Worm (Caenorhabditis elegans): ENCODE measurements around the gene K12H6.4.

Gene K12H6.4

ce11 chrII:2802804-2803586 lies 21.1 kb downstream of the K12H6.4 start:
- TF ChIP-seq elt-3 (tag; optimal IDR thresholded peaks at IDR 0.05) (peak in 1 of 3 experiments; percentile 30), ceh-28 (tag; optimal IDR thresholded peaks at IDR 0.05) (no peak), jun-1 (tag; optimal IDR thresholded peaks at IDR 0.05) (no peak), nhr-43 (tag; optimal IDR thresholded peaks at IDR 0.05; ENCODE audit: poor library complexity, severe bottlenecking) (peak; percentile 15), mml-1 (tag; optimal IDR thresholded peaks at IDR 0.05) (peak; percentile 37), nfya-1 (tag; optimal IDR thresholded peaks at IDR 0.05; ENCODE audit: insufficient read depth) (no peak), nhr-23 (tag; optimal IDR thresholded peaks at IDR 0.05) (no peak), skn-1 (tag; optimal IDR thresholded peaks at IDR 0.05) (no peak), nhr-67 (tag; optimal IDR thresholded peaks at IDR 0.05) (no peak), ZK546.5 (tag; optimal IDR thresholded peaks at IDR 0.05) (no peak), ztf-4 (tag; optimal IDR thresholded peaks at IDR 0.05) (no peak), fos-1 (tag; optimal IDR thresholded peaks at IDR 0.05) (no peak), fkh-2 (tag; optimal IDR thresholded peaks at IDR 0.05) (no peak), elt-2 (tag; optimal IDR thresholded peaks at IDR 0.05) (peak; percentile 89), pha-4 (tag; optimal IDR thresholded peaks at IDR 0.05) (no peak), snpc-4 (tag; optimal IDR thresholded peaks at IDR 0.05) (no peak), pqm-1 (tag; optimal IDR thresholded peaks at IDR 0.05) (peak; percentile 64), nhr-25 (tag; optimal IDR thresholded peaks at IDR 0.05) (peak; percentile 18), ama-1 (optimal IDR thresholded peaks at IDR 0.05) (no peak), zag-1 (tag; optimal IDR thresholded peaks at IDR 0.05) (no peak)

- TF ChIP-seq tbx-2 (tag; optimal IDR thresholded peaks at IDR 0.05) (no peak), R02D3.7 (tag; optimal IDR thresholded peaks at IDR 0.05) (no peak), eor-1 (tag; optimal IDR thresholded peaks at IDR 0.05) (no peak), nfya-1 (tag; optimal IDR thresholded peaks at IDR 0.05; ENCODE audit: insufficient read depth) (no peak), nhr-67 (tag; optimal IDR thresholded peaks at IDR 0.05) (no peak), lsy-12 (tag; optimal IDR thresholded peaks at IDR 0.05) (no peak), nhr-237 (tag; optimal IDR thresholded peaks at IDR 0.05) (no peak)
These were observed 22.3 kb downstream of the K12H6.4 start for ce11 chrII:2801764-2802163.

ce11 chrII:2800550-2801233 lies 23.4 kb downstream of the K12H6.4 start, which contains the start of gene nhr-119:
TSS of gene nhr-119 (minus strand) at chrII:2800600.
- peak; percentile 31 for TF ChIP-seq pha-4 (tag; optimal IDR thresholded peaks at IDR 0.05)
- peak; percentile 19 for TF ChIP-seq nhr-11 (tag; optimal IDR thresholded peaks at IDR 0.05)
- no peak for TF ChIP-seq lsy-12 (tag; optimal IDR thresholded peaks at IDR 0.05)
- peak; percentile 65 for TF ChIP-seq nfya-1 (tag; optimal IDR thresholded peaks at IDR 0.05; ENCODE audit: insufficient read depth)
- no peak for TF ChIP-seq hmg-11 (tag; optimal IDR thresholded peaks at IDR 0.05)
- peak; percentile 90 for TF ChIP-seq ceh-28 (tag; optimal IDR thresholded peaks at IDR 0.05)
- TF ChIP-seq egl-5 (tag; optimal IDR thresholded peaks at IDR 0.05): no peak
- peak; percentile 20 for TF ChIP-seq skn-1 (tag; optimal IDR thresholded peaks at IDR 0.05)
- TF ChIP-seq tbx-2 (tag; optimal IDR thresholded peaks at IDR 0.05): no peak
- TF ChIP-seq nhr-77 (tag; optimal IDR thresholded peaks at IDR 0.05): no peak
- no peak for TF ChIP-seq egl-27 (tag; optimal IDR thresholded peaks at IDR 0.05)
- peak; percentile 74 for TF ChIP-seq elt-1 (tag; optimal IDR thresholded peaks at IDR 0.05)
- no peak for TF ChIP-seq sea-2 (GFP tag; optimal IDR thresholded peaks at IDR 0.05)
- no peak for TF ChIP-seq lin-39 (tag; optimal IDR thresholded peaks at IDR 0.05)
- TF ChIP-seq fos-1 (tag; optimal IDR thresholded peaks at IDR 0.05): no peak
- TF ChIP-seq nhr-76 (tag; optimal IDR thresholded peaks at IDR 0.05): no peak
- no peak for TF ChIP-seq nhr-67 (tag; optimal IDR thresholded peaks at IDR 0.05)
- TF ChIP-seq ZK546.5 (tag; optimal IDR thresholded peaks at IDR 0.05): no peak
- TF ChIP-seq unc-39 (tag; optimal IDR thresholded peaks at IDR 0.05): no peak
- no peak for TF ChIP-seq daf-12 (tag; optimal IDR thresholded peaks at IDR 0.05)
- TF ChIP-seq zag-1 (tag; optimal IDR thresholded peaks at IDR 0.05): no peak
- TF ChIP-seq pqm-1 (tag; optimal IDR thresholded peaks at IDR 0.05): peak; percentile 92
- TF ChIP-seq elt-2 (tag; optimal IDR thresholded peaks at IDR 0.05): peak; percentile 96
- TF ChIP-seq unc-62 (GFP tag; optimal IDR thresholded peaks at IDR 0.05): peak; percentile 11
- TF ChIP-seq nhr-237 (tag; optimal IDR thresholded peaks at IDR 0.05): no peak
- TF ChIP-seq jun-1 (tag; optimal IDR thresholded peaks at IDR 0.05): peak; percentile 81
- no peak for TF ChIP-seq snpc-4 (tag; optimal IDR thresholded peaks at IDR 0.05)
- no peak for TF ChIP-seq nhr-12 (tag; optimal IDR thresholded peaks at IDR 0.05)
- TF ChIP-seq nhr-28 (tag; optimal IDR thresholded peaks at IDR 0.05): no peak
- TF ChIP-seq elt-3 (tag; optimal IDR thresholded peaks at IDR 0.05): peak in 2 of 3 experiments; percentile 74 to 92
- no peak for TF ChIP-seq ztf-4 (tag; optimal IDR thresholded peaks at IDR 0.05)
- TF ChIP-seq lin-15B (tag; optimal IDR thresholded peaks at IDR 0.05): peak; percentile 10
- peak; percentile 85 for TF ChIP-seq nhr-25 (tag; optimal IDR thresholded peaks at IDR 0.05)
- TF ChIP-seq ceh-16 (tag; optimal IDR thresholded peaks at IDR 0.05): no peak
- no peak for TF ChIP-seq aly-2 (tag; optimal IDR thresholded peaks at IDR 0.05)
- TF ChIP-seq nhr-43 (tag; optimal IDR thresholded peaks at IDR 0.05; ENCODE audit: poor library complexity, severe bottlenecking): peak; percentile 93
- TF ChIP-seq ztf-11 (tag; optimal IDR thresholded peaks at IDR 0.05): no peak
- TF ChIP-seq ceh-82 (tag; optimal IDR thresholded peaks at IDR 0.05): no peak
- TF ChIP-seq ceh-9 (tag; optimal IDR thresholded peaks at IDR 0.05): no peak

All from whole organism, L3 larva.